Fruit fly (Drosophila melanogaster) Kc167 (cell line): ENCODE measurements around the gene vers.

Experiments used
- Myc ChIP-seq: fragments of >200 bp; optimal IDR thresholded peaks from 2 replicates; lab custom pipeline; 2017; ENCODE audit warnings: missing external identifiers
- Sin3A ChIP-seq: fragments of >200 bp; optimal IDR thresholded peaks from 2 replicates; lab custom pipeline; 2018; ENCODE audit warnings: missing external identifiers
- h ChIP-seq: fragments of >200 bp; optimal IDR thresholded peaks from 3 replicates; lab custom pipeline; 2018; ENCODE audit warnings: missing external identifiers
- insv ChIP-seq: fragments of >200 bp; optimal IDR thresholded peaks from 3 replicates; lab custom pipeline; 2018; ENCODE audit warnings: missing external identifiers
- psq ChIP-seq: fragments of >200 bp; optimal IDR thresholded peaks from 2 replicates; lab custom pipeline; 2017; ENCODE audit warnings: missing external identifiers
- ttk ChIP-seq: sonication (Bioruptor generic); optimal IDR thresholded peaks from 2 replicates; lab custom pipeline; 2017; ENCODE audit warnings: missing external identifiers

vers gene

dm6 chr3L:12136630-12137029, 20.7 kb downstream of the vers start, which contains the start of the genes CG5645 and Atg12:
Gene CG5645, minus strand, starts transcription at chr3L:12136706.
Gene Atg12, plus strand, starts transcription at chr3L:12136967.
- TF ChIP-seq ttk (lab: Kevin White, UChicago) (no peak), psq (lab: Kevin White, UChicago) (no peak), insv (lab: Kevin White, UChicago) (no peak), h (lab: Kevin White, UChicago) (no peak), Sin3A (lab: Kevin White, UChicago) (no peak), Myc (no peak)

DNA sequence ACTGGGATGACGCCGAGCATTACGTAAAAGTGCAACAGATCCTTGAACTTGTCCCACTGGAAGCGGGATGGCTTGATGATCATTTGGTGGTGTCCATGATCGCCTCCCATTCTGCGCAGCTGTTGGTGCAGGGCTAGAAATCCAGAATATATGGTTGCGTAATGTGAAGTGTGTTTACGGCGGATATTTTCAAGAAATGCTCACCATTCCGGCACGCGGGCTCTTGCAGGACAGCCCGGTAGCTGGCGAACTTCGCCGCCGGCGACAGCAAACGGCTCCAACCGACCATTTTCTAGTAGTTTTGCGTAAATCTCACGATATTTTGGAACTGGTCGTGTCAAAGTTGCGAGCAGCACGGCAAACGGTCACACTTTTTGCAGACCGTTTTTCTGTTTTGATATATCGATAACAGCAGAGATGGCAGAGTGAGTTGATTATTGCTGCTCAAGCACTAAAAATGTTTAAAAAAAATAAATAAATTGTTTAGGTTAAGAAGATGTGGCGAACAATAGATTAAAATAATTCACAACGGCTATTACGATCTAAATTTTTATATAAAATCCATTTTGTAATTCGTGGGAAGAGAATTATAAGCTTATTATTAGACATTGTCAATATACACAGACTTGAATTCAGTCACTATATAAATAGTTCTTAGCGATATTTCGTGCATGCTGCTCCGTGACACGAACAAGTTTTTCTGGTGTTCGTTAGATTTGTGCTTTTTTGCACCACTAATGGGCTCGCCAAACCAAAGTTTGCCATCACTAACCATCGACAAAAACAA, 22.4 kb downstream of the vers start, which contains the start of the genes ND-SGDH and RhoGAP68F:
TSS of gene ND-SGDH (minus strand) at position 472 of the 787 bp plus-strand sequence.
TSS of gene RhoGAP68F (plus strand) at position 756 of the 787 bp plus-strand sequence.
- TF ChIP-seq Myc, result no peak
- no peak for TF ChIP-seq Sin3A (lab: Kevin White, UChicago)

DNA sequence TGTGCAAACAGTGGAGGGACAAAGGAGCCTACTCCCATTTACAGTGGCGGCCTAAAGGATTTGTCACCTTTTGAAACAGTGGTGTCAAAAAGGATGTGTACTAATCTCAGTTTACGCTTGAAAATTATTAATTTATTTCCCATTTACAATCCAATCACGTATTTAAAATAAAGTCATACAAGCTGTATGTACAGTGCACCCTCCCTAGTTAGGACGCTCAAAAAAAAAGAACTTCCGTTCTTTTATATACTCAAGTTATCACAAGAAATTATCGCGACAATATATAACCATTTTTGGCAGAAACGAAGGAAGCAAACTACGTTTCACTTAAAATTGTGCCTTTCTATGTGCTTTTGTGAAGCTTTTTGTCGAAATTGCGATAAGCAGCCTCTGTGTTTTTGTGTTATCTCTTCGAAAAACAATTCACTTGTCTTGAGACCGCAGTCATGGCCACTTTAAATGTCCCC, 23.4 kb downstream of the vers start:
- no peak for TF ChIP-seq Myc
- no peak for TF ChIP-seq Sin3A (lab: Kevin White, UChicago)

dm6 chr3L:12145709-12146694, 30.1 kb downstream of the vers start, which contains the start of the genes eIF3l and Nrx-IV:
Gene eIF3l, minus strand, starts transcription at chr3L:12146097.
Gene Nrx-IV, plus strand, starts transcription at chr3L:12146519.
- TF ChIP-seq Myc (no peak), psq (lab: Kevin White, UChicago) (no peak), Sin3A (lab: Kevin White, UChicago) (no peak), h (lab: Kevin White, UChicago) (no peak), ttk (lab: Kevin White, UChicago) (no peak), insv (lab: Kevin White, UChicago) (no peak)

dm6 chr3L:12146970-12147369, 31.1 kb downstream of the vers start:
- TF ChIP-seq Myc (no peak), Sin3A (lab: Kevin White, UChicago) (no peak), ttk (lab: Kevin White, UChicago) (no peak), insv (lab: Kevin White, UChicago) (no peak), h (lab: Kevin White, UChicago) (no peak), psq (lab: Kevin White, UChicago) (no peak)

- no peak for TF ChIP-seq h (lab: Kevin White, UChicago)
- no peak for TF ChIP-seq insv (lab: Kevin White, UChicago)
- TF ChIP-seq psq (lab: Kevin White, UChicago), result no peak
- TF ChIP-seq ttk (lab: Kevin White, UChicago), result no peak
- TF ChIP-seq Myc, result no peak
- TF ChIP-seq Sin3A (lab: Kevin White, UChicago), result no peak
Observed at dm6 chr3L:12149024-12149423, 33.1 kb downstream of the vers start, which contains the start of gene CG32099. Gene CG32099, plus strand, starts transcription at chr3L:12149273.

DNA sequence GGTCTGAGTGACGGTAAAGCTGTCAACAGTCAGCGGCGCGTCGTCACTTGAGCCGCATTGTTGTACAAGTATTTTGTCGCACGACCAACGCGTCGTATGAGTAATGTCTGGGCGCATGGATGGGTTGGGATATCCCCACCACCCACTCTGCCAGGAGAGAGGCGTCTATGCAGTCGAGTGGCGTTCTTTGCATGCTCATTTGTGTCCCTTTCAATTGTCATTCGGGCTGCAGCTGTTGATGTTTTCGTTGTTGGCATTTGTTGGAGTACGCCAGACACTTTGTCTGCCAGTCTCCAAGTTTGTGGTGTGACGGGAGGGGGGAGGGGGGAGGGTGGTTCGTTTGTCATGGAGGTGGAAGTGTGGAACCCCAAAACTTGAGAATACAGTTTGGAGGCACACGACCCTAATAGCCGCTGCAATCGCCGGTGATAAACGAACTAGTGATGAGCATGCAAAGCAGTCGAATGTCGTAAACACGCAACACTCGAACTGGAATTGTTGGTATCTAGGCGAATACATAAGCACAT, 46.3 kb downstream of the vers start:
- TF ChIP-seq ttk (lab: Kevin White, UChicago) (no peak), psq (lab: Kevin White, UChicago) (no peak), Myc (no peak), h (lab: Kevin White, UChicago) (no peak), insv (lab: Kevin White, UChicago) (no peak), Sin3A (lab: Kevin White, UChicago) (no peak)

dm6 chr3L:12163082-12163481, 47.2 kb downstream of the vers start:
- TF ChIP-seq Myc (no peak), psq (lab: Kevin White, UChicago) (no peak), insv (lab: Kevin White, UChicago) (no peak), h (lab: Kevin White, UChicago) (no peak), Sin3A (lab: Kevin White, UChicago) (no peak), ttk (lab: Kevin White, UChicago) (no peak)

DNA sequence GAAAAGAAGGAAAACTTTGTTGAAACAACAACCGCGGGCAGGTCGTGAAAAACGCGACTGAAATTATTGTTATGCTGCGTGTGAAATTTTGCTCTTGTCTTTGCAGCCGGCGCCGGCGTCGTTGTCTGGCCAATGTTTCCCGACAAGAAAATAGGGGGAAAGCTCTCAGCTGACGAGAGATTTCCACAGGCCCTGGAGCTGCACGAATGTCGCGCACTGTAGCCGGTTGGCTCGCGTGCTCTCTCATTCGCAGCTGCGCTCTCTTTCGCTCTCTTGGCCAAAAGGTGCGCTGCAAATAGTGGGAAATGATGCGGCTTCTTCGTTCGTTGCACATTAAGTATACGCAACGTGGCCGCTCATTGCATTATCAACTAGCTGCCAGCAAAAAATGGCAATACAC, 47.8 kb downstream of the vers start, which contains the start of gene CG9760:
TSS of gene CG9760 (minus strand) at position 43 of the 400 bp plus-strand sequence.
- TF ChIP-seq insv (lab: Kevin White, UChicago), result no peak
- no peak for TF ChIP-seq ttk (lab: Kevin White, UChicago)
- no peak for TF ChIP-seq psq (lab: Kevin White, UChicago)
- no peak for TF ChIP-seq h (lab: Kevin White, UChicago)
- no peak for TF ChIP-seq Sin3A (lab: Kevin White, UChicago)
- no peak for TF ChIP-seq Myc
